Worm (Caenorhabditis elegans) whole organism, late embryonic: ENCODE data around the gene Y39G8B.5.

ENCODE experiments used
- C08G9.2 ChIP-seq: sonication (generic microtip); optimal IDR thresholded peaks from 2 replicates; lab custom pipeline; 2016; ENCODE audit warnings: mild to moderate bottlenecking, missing genetic modification characterization, moderate library complexity, missing compliant biosample characterization
- T23F11.4 ChIP-seq: fragments of 200-800 bp; sonication (Bioruptor generic); optimal IDR thresholded peaks from 2 replicates; lab custom pipeline; 2018; ENCODE audit warnings: mild to moderate bottlenecking, missing genetic modification characterization, missing compliant biosample characterization
- ama-1 ChIP-seq: fragments of 150-350 bp; optimal IDR thresholded peaks from 2 replicates; lab custom pipeline; 2014
- fax-1 ChIP-seq: sonication (generic microtip); optimal IDR thresholded peaks from 2 replicates; lab custom pipeline; 2016; ENCODE audit warnings: missing genotype, missing genetic modification characterization, missing compliant biosample characterization
- gmeb-2 ChIP-seq: sonication (generic microtip); optimal IDR thresholded peaks from 2 replicates; lab custom pipeline; 2016; ENCODE audit warnings: missing genetic modification characterization, inconsistent platforms, missing compliant biosample characterization
- hlh-6 ChIP-seq: sonication (generic microtip); optimal IDR thresholded peaks from 2 replicates; lab custom pipeline; 2016; ENCODE audit warnings: missing genotype, missing genetic modification characterization, missing compliant biosample characterization
- lin-11 ChIP-seq: fragments of 200-800 bp; sonication (Bioruptor generic); optimal IDR thresholded peaks from 2 replicates; lab custom pipeline; 2018; ENCODE audit warnings: mild to moderate bottlenecking, missing genetic modification characterization, missing compliant biosample characterization
- nfya-1 ChIP-seq: sonication (generic microtip); optimal IDR thresholded peaks from 2 replicates; lab custom pipeline; 2017; ENCODE audit warnings: missing genetic modification characterization, mild to moderate bottlenecking, missing compliant biosample characterization, antibody characterized with exemption, moderate library complexity
- pqm-1 ChIP-seq: sonication (generic microtip); optimal IDR thresholded peaks from 2 replicates; lab custom pipeline; 2016; ENCODE audit warnings: missing genetic modification characterization, missing compliant biosample characterization
- rnt-1 ChIP-seq: sonication (generic microtip); optimal IDR thresholded peaks from 2 replicates; lab custom pipeline; 2016; ENCODE audit warnings: missing genetic modification characterization, missing compliant biosample characterization
- unc-3 ChIP-seq, 2 experiments: fragments of 200-800 bp in 1 of 2; sonication (Bioruptor generic) in 1 of 2; sonication (generic microtip) in 1 of 2; conservative IDR thresholded peaks in 1 of 2; optimal IDR thresholded peaks in 1 of 2; 2 replicates each; pipeline versions ENCODE4 v1.3.6 to Lab custom; 2016 to 2022; ENCODE audit warnings: missing compliant biosample characterization in 2 of 2, missing genetic modification characterization in 2 of 2, missing genetic modification reagents in 1 of 2
- unc-86 ChIP-seq: sonication (generic microtip); optimal IDR thresholded peaks from 2 replicates; lab custom pipeline; 2016; ENCODE audit warnings: missing genetic modification characterization, missing compliant biosample characterization

ce11 chrII:13961567-13961966 is 30.1 kb downstream of the Y39G8B.5 start:
- TF ChIP-seq unc-86 (no peak), ama-1 (lab: Kevin White, UChicago) (no peak), nfya-1 (tag; lab: Kevin White, UChicago) (no peak), lin-11 (tag; lab: Kevin White, UChicago) (no peak), fax-1 (tag; lab: Kevin White, UChicago) (no peak), pqm-1 (tag; lab: Kevin White, UChicago) (no peak), hlh-6 (tag; lab: Kevin White, UChicago) (no peak), rnt-1 (tag; lab: Kevin White, UChicago) (no peak), unc-3 (GFP tag; conservative IDR thresholded peaks at IDR 0.05; lab: Robert Waterston, UW) (no peak), unc-3 (tag; optimal IDR thresholded peaks at IDR 0.05; lab: Kevin White, UChicago) (no peak), T23F11.4 (no peak), gmeb-2 (no peak), C08G9.2 (tag; lab: Kevin White, UChicago) (no peak)
